Fruit fly (Drosophila melanogaster) whole organism: ENCODE data around the gene Spps.
A peak's percentile ranks its signal among the peaks of the same experiment; 100 is the strongest.

Source experiments
- CG8478 ChIP-seq: fragments of >200 bp; optimal IDR thresholded peaks from 2 replicates; lab custom pipeline; 2018; ENCODE audit warnings: inconsistent platforms
- Dll ChIP-seq: fragments of >200 bp; optimal IDR thresholded peaks from 2 replicates; lab custom pipeline; 2017
- EcR ChIP-seq, 2 experiments: fragments of >200 bp; optimal IDR thresholded peaks; 2 replicates each; lab custom pipeline; 2017; ENCODE audit warnings: missing biosample characterization in 2 of 2, missing genetic modification characterization in 2 of 2, missing genetic modification reagents in 2 of 2
- pan ChIP-seq: fragments of >200 bp; optimal IDR thresholded peaks from 2 replicates; lab custom pipeline; 2017
- psq ChIP-seq: fragments of >200 bp; optimal IDR thresholded peaks from 2 replicates; lab custom pipeline; 2017
- usp ChIP-seq: fragments of >200 bp; optimal IDR thresholded peaks from 2 replicates; lab custom pipeline; 2017; ENCODE audit warnings: missing biosample characterization, missing genetic modification characterization, mixed read lengths

Spps gene

DNA sequence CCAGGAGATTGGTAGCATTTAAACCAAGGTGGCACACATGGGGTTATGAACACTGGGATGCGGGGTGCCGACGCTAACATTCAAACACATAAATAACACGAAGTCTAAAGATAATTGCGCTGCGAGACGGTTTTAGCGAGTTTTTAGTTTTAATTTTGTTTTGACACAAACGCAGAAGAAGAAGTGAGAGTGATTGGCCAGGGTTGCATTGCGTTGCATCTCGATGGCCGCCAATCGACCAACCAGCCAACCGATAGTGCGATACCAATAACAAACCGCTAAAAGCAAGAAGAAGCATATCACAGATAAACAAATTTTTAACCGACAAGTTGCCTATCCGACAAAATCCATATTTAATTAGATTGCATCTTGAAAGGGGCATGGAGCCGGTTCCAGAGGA, at the start of gene Spps, which contains the start of gene CG13609:
Gene Spps (minus strand): TSS at position 191 of the 400 bp plus-strand sequence.
Gene CG13609 (plus strand): TSS at position 280 of the 400 bp plus-strand sequence.
- TF ChIP-seq pan (lab: Kevin White, UChicago) (no peak), Dll (lab: Kevin White, UChicago) (no peak), CG8478 (lab: Kevin White, UChicago) (no peak), usp (no peak), EcR (GFP tag; optimal IDR thresholded peaks at IDR 0.05; lab: Kevin White, UChicago) (no peak), psq (no peak)

DNA sequence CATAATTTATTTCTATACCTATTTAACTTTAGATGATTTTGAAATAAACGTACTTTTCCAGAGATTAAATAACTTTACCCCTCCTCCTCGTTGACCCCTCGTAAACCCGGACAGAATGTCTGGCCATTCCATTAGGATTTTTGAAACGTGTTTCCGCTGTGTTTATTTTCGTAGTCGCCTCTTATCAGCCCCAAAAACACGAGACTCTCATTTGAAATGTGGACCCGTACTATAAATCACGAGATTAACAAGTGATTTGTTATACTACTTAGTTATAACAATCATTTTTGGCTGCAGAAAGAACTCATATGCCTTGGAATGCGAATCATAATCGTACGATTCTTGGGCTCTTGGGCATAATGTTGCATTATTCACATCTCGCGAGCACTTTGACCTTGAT, 48.7 kb upstream of the Spps start:
- no peak for TF ChIP-seq psq
- TF ChIP-seq pan (lab: Kevin White, UChicago): no peak
- TF ChIP-seq EcR (GFP tag; optimal IDR thresholded peaks at IDR 0.05; lab: Kevin White, UChicago): no peak
- TF ChIP-seq usp: no peak
- TF ChIP-seq CG8478 (lab: Kevin White, UChicago): no peak
- TF ChIP-seq Dll (lab: Kevin White, UChicago): no peak

DNA sequence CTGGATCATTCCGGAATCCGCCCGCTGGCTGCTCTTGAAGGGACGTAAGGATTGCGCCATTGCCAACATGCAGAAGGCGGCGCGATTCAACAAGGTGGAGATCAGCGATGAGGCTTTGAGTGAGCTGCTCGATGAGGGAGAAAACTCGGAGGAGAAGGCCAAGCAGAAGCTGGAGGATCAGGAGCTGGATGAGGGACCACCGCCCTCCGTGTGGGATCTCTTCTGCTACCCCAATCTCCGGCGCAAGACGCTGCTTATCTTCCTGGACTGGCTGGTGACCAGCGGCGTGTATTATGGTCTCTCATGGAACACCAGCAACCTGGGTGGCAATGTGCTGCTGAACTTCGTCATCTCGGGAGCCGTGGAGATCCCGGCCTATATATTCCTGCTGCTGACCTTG, 47.5 kb upstream of the Spps start:
- TF ChIP-seq usp (no peak), CG8478 (lab: Kevin White, UChicago) (no peak), EcR (GFP tag; optimal IDR thresholded peaks at IDR 0.05; lab: Kevin White, UChicago) (no peak), Dll (lab: Kevin White, UChicago) (no peak), psq (no peak), pan (lab: Kevin White, UChicago) (no peak)

DNA sequence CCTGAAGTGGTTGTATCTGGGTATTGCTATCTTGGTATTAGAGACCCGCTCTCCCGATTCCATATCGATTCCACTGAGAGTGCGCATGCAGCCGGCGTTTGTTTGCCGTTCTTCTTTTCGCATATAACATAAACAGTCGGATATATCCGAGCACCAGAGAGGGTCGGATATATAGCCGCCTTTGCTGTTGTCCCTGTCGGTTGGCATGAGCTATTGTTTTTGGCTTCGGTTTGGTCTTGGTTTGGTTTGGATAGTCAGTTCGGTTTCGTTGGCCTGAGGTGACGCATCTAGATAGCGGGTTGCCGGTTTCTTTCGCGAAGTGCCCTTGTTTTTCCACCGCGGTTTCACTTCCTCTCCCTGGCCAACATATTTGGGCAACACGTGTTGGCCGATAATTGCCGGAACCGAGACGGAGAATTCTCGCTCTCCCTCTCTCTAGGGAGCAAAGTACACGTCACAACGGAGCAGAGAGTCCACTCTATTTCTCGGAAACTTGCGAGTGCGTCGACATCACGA, 46.1 kb upstream of the Spps start, which contains the start of gene Orct2:
Gene Orct2 (plus strand): TSS at position 255 of the 516 bp plus-strand sequence.
- TF ChIP-seq Dll (lab: Kevin White, UChicago): peak; percentile 34
- TF ChIP-seq CG8478 (lab: Kevin White, UChicago): no peak
- TF ChIP-seq pan (lab: Kevin White, UChicago): no peak

DNA sequence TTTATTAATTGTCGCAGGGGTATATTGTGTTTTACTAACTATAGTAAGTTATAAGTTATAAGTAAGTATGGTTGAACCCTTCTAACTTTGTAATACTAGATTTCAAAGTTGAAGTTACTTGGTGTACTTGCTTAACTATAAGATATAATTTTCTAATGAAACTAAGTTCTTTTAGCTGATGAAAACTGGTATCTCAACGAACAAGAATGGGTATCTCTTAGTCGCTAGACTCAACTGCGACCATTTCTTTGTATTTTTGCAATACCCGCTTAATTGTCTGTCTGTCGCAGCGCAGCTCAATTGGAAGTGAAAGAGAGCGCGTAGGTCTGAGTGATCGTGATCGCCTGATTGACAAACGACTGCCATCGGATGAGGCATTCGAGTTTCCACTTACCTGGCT, 45.5 kb upstream of the Spps start:
- no peak for TF ChIP-seq EcR (GFP tag; optimal IDR thresholded peaks at IDR 0.05; lab: Kevin White, UChicago)
- no peak for TF ChIP-seq CG8478 (lab: Kevin White, UChicago)
- TF ChIP-seq Dll (lab: Kevin White, UChicago): no peak
- no peak for TF ChIP-seq usp
- no peak for TF ChIP-seq psq
- TF ChIP-seq pan (lab: Kevin White, UChicago): no peak

DNA sequence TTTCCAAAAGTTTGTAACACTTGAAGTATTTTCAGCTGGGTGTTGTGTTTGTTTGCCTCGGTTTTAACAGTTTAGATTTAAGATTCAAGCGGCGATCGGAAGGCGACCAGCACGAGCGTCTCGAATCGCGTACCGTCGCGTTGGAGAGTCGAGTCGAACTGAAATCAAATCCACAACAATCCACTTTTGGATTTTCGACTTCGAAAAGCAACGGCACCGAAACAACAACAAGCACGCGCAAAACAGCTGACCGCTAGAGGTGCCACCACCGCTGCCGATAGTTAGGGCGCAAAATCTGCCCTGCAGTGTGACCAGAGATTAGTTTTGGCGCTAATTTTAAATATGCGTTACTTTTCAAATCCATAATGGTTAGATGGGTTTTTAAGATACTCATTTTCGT, 44.3 kb upstream of the Spps start, which contains the start of gene jar:
Gene jar (minus strand): TSS at position 163 of the 400 bp plus-strand sequence.
- TF ChIP-seq psq: no peak
- no peak for TF ChIP-seq EcR (GFP tag; optimal IDR thresholded peaks at IDR 0.05; lab: Kevin White, UChicago)
- TF ChIP-seq Dll (lab: Kevin White, UChicago): no peak
- TF ChIP-seq CG8478 (lab: Kevin White, UChicago): no peak
- TF ChIP-seq pan (lab: Kevin White, UChicago): no peak
- TF ChIP-seq usp: no peak

DNA sequence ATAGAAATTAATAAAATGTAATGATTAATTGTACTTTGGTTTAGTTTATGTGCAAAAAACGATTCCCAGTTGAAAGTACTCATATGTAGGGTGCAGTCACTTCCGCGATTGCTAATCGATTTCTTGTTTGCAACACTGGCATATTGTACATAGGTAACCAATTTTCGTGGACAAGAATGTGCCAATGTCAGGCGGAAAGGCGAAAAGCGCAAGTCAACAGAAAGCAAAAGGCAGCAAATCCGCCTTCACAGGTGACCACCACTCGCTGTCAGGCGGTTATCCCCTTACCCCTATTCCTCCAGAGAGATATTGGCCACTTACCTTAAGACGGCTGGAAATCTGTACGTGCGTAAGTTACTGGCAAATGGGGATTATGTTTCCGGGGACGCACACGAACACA, 43.8 kb upstream of the Spps start:
- TF ChIP-seq Dll (lab: Kevin White, UChicago): no peak
- TF ChIP-seq psq: no peak
- TF ChIP-seq CG8478 (lab: Kevin White, UChicago): no peak
- TF ChIP-seq usp: no peak

DNA sequence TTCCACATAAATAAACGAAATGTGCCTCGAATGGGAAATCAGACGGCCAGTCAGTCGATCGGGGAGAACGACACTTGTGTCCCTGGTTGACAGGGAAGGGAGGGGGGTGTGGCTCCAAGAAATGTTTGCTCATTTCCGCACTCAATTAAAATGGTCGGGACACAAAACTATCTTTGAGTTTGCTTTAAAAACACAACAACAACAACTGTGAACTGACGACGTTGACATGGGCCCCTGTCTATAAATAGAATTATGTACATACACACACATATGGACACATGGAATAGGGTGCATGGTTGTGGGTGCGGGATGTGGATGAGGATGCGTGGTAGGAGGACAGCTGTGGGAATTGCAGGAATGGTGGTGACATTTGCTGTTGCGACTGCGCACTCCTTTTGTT, 43.3 kb upstream of the Spps start:
- TF ChIP-seq EcR (GFP tag; optimal IDR thresholded peaks at IDR 0.05; lab: Kevin White, UChicago) (peak in 1 of 2 experiments; percentile 18), CG8478 (lab: Kevin White, UChicago) (no peak)

DNA sequence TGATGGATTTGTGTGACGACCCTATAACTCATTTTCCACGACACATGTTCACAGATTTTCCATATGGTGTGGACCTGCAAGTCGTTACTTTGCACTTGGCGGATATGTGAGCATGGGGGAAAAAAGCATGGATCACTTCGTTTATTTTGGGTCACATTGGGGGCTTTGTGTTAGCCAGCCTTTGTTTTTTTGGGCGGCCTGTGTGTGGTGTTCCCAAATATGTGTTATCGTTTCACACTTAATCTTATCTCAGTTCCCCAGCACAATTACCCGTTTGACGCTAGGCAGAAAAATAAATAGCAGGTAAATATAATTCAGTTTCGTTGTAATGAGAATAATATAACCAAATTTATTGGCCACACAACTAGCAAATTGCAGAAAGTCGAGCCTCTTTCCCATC, 41.6 kb upstream of the Spps start:
- TF ChIP-seq Dll (lab: Kevin White, UChicago) (no peak), CG8478 (lab: Kevin White, UChicago) (no peak), EcR (GFP tag; optimal IDR thresholded peaks at IDR 0.05; lab: Kevin White, UChicago) (no peak), usp (no peak), psq (no peak), pan (lab: Kevin White, UChicago) (no peak)

DNA sequence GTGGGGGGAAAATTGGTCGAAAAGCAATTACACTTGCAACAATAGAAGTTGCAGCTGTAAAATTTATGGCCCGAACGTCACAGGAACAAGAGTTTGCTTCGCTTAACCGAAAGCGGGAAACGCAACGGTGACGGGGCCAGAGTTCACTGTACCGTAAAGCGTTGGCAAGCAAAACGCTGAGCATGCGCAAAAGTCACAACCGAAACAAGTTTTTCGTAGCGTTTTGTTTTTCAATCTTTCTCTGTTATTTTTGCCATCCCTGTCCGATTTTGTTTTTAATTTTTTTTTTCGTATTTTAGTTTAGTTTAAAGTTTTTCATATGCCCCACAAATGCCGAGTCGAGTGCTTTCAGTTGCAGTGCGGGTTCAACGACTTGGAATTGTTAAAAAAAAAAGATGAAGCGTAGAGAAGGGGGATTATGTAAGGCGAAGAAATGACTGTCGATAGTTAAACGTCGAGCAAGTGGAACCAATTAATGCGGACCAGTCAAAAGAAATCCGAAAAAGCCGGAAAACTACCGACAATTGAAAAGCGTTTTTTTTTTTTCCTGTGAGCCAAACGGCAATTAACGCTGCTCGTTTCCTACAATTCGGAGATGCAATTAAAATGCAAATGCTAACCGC, 41.0 kb upstream of the Spps start:
- TF ChIP-seq Dll (lab: Kevin White, UChicago): no peak
- peak in 1 of 2 experiments; percentile 44 for TF ChIP-seq EcR (GFP tag; optimal IDR thresholded peaks at IDR 0.05; lab: Kevin White, UChicago)

DNA sequence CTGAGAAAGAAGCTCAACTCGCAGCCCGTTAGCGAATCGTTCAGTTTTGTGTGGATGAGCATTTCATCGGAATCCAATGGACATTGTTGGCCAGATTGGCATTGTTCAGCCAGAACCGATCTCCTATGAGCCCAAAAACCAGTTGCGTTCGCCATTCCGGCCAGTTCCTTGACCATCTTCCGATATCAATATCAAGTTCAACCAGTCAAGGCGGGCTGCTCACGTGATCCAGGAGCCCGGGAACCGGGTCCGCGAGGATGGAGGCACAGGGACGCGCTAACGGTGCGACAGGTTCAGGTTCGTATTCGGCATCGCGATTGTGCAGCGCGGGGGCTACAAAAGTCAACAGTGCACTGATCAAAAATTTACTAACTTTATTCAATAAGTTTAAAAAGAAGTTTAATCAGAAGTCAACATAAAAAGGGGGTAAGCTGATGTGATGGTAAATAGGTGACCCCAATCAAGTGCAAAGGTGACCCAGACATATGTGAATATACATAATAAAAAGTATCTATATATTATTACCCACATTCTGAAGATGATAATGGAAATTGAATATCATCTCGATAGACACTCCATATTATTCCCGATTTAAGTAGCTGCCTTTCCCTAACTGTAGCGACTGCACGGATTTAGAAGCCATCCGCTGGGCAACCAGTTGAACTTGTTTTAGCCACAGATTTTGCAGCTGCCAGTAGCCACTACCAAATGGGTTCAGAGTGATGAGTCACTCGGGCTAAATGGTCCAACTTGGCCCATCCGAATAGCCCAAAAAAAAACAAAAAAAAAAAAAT, 40.2 kb upstream of the Spps start:
- peak in 1 of 2 experiments; percentile 56 for TF ChIP-seq EcR (GFP tag; optimal IDR thresholded peaks at IDR 0.05; lab: Kevin White, UChicago)
- no peak for TF ChIP-seq Dll (lab: Kevin White, UChicago)
